Worm (Caenorhabditis elegans): ENCODE data around the gene H27A22.1.

ce11 chrV:10562817-10563216 lies 39.5 kb upstream of the H27A22.1 start:
- TF ChIP-seq dpl-1 (GFP tag; optimal IDR thresholded peaks at IDR 0.05): no peak
- TF ChIP-seq lsy-2 (tag; optimal IDR thresholded peaks at IDR 0.05): no peak
- no peak for TF ChIP-seq nhr-77 (tag; optimal IDR thresholded peaks at IDR 0.05)
